Worm (Caenorhabditis elegans): ENCODE results near the gene C08E8.11.

ce11 chrV:18331086-18331485 lies 19.7 kb upstream of the C08E8.11 start, which contains the start of gene B0462.4:
- TF ChIP-seq unc-62 (GFP tag; optimal IDR thresholded peaks at IDR 0.05) (no peak), ceh-39 (tag; optimal IDR thresholded peaks at IDR 0.05) (no peak), sptf-1 (tag; optimal IDR thresholded peaks at IDR 0.05) (no peak), mep-1 (tag; optimal IDR thresholded peaks at IDR 0.05) (no peak), nhr-237 (tag; optimal IDR thresholded peaks at IDR 0.05) (no peak)
